Fruit fly (Drosophila melanogaster) whole organism, embryonic: ENCODE measurements around the gene Psa.

Source experiments
- Atf-2 ChIP-seq: fragments of 200-800 bp; sonication (Bioruptor generic); optimal IDR thresholded peaks from 2 replicates; lab custom pipeline; 2016; ENCODE audit warnings: missing biosample characterization, missing genetic modification characterization
- CG10147 ChIP-seq: fragments of 200-800 bp; sonication (Bioruptor generic); optimal IDR thresholded peaks from 2 replicates; lab custom pipeline; 2019; ENCODE audit warnings: missing biosample characterization, mild to moderate bottlenecking, missing genetic modification characterization, moderate library complexity
- CG10209 ChIP-seq: fragments of 200-800 bp; sonication (Bioruptor generic); optimal IDR thresholded peaks from 3 replicates; lab custom pipeline; 2017; ENCODE audit warnings: missing biosample characterization, mild to moderate bottlenecking, missing genetic modification characterization, missing genetic modification reagents
- CG10274 ChIP-seq: fragments of 200-800 bp; sonication (Bioruptor generic); optimal IDR thresholded peaks from 3 replicates; lab custom pipeline; 2017; ENCODE audit warnings: missing biosample characterization, mild to moderate bottlenecking, missing genetic modification characterization
- CG12219 ChIP-seq: fragments of 200-800 bp; sonication (Bioruptor generic); optimal IDR thresholded peaks from 3 replicates; lab custom pipeline; 2018; ENCODE audit warnings: missing biosample characterization, mild to moderate bottlenecking, missing genetic modification characterization
- CG12236 ChIP-seq: fragments of 200-800 bp; sonication (Bioruptor generic); optimal IDR thresholded peaks from 2 replicates; lab custom pipeline; 2016; ENCODE audit warnings: missing biosample characterization, missing genetic modification characterization
- CG12391 ChIP-seq: fragments of 200-800 bp; sonication (Bioruptor generic); optimal IDR thresholded peaks from 3 replicates; lab custom pipeline; 2018; ENCODE audit warnings: missing biosample characterization, mild to moderate bottlenecking, missing genetic modification characterization, moderate library complexity
- CG13775 ChIP-seq: fragments of 200-800 bp; sonication (Bioruptor generic); optimal IDR thresholded peaks from 3 replicates; lab custom pipeline; 2017; ENCODE audit warnings: missing biosample characterization, mild to moderate bottlenecking, missing genetic modification characterization
- CG14710 ChIP-seq: fragments of 200-800 bp; sonication (Bioruptor generic); optimal IDR thresholded peaks from 3 replicates; lab custom pipeline; 2019; ENCODE audit warnings: missing biosample characterization, mild to moderate bottlenecking, missing genetic modification characterization, moderate library complexity
- CG16863 ChIP-seq: fragments of 200-800 bp; sonication (Bioruptor generic); optimal IDR thresholded peaks from 3 replicates; lab custom pipeline; 2016; ENCODE audit warnings: missing biosample characterization, missing genetic modification characterization
- CG17361 ChIP-seq: fragments of 200-800 bp; sonication (Bioruptor generic); IDR thresholded peaks from 3 replicates; pipeline ENCODE4 v1.3.6; 2022; ENCODE audit warnings: missing biosample characterization, missing genetic modification characterization
- CG18619 ChIP-seq: fragments of 200-800 bp; sonication (Bioruptor generic); optimal IDR thresholded peaks from 3 replicates; lab custom pipeline; 2017; ENCODE audit warnings: missing biosample characterization, mild to moderate bottlenecking, missing genetic modification characterization
- CG31224 ChIP-seq: fragments of 200-800 bp; sonication (Bioruptor generic); IDR thresholded peaks from 2 replicates; pipeline ENCODE4 v1.3.6; 2022; ENCODE audit warnings: missing biosample characterization, missing genetic modification characterization
- CG31365 ChIP-seq: fragments of 200-800 bp; sonication (Bioruptor generic); optimal IDR thresholded peaks from 2 replicates; lab custom pipeline; 2018; ENCODE audit warnings: missing biosample characterization, mild to moderate bottlenecking, missing genetic modification characterization
- CG4282 ChIP-seq: fragments of 200-800 bp; sonication (Bioruptor generic); optimal IDR thresholded peaks from 2 replicates; lab custom pipeline; 2016; ENCODE audit warnings: missing biosample characterization, missing genetic modification characterization
- CG4360 ChIP-seq: fragments of 200-800 bp; sonication (Bioruptor generic); IDR thresholded peaks from 2 replicates; pipeline ENCODE4 v1.3.6; 2022; ENCODE audit warnings: missing biosample characterization, missing genetic modification characterization
- CG7839 ChIP-seq: fragments of 200-800 bp; sonication (Bioruptor generic); optimal IDR thresholded peaks from 3 replicates; lab custom pipeline; 2018; ENCODE audit warnings: missing biosample characterization, mild to moderate bottlenecking, missing genetic modification characterization, moderate library complexity
- CG8281 ChIP-seq: fragments of 200-800 bp; sonication (Bioruptor generic); optimal IDR thresholded peaks from 2 replicates; lab custom pipeline; 2018; ENCODE audit warnings: missing biosample characterization, mild to moderate bottlenecking, missing genetic modification characterization, moderate library complexity
- CG9215 ChIP-seq: fragments of 200-800 bp; sonication (Bioruptor generic); IDR thresholded peaks from 2 replicates; pipeline ENCODE4 v1.3.6; 2022; ENCODE audit warnings: missing biosample characterization, missing genetic modification characterization
- CG9797 ChIP-seq: fragments of 200-800 bp; sonication (Bioruptor generic); optimal IDR thresholded peaks from 3 replicates; lab custom pipeline; 2018; ENCODE audit warnings: missing biosample characterization, mild to moderate bottlenecking, missing genetic modification characterization
- Chrac-16 ChIP-seq: fragments of 200-800 bp; sonication (Bioruptor generic); optimal IDR thresholded peaks from 3 replicates; lab custom pipeline; 2016; ENCODE audit warnings: missing biosample characterization, missing genetic modification characterization
- Dip3 ChIP-seq: fragments of 200-800 bp; sonication (Bioruptor generic); optimal IDR thresholded peaks from 3 replicates; lab custom pipeline; 2016; ENCODE audit warnings: missing biosample characterization, missing genetic modification characterization
- E2f1 ChIP-seq: fragments of 200-800 bp; sonication (Bioruptor generic); IDR thresholded peaks from 2 replicates; pipeline ENCODE4 v1.3.6; 2022; ENCODE audit warnings: missing biosample characterization, missing genetic modification characterization
- Fer3 ChIP-seq: fragments of 200-800 bp; sonication (Bioruptor generic); optimal IDR thresholded peaks from 2 replicates; lab custom pipeline; 2018; ENCODE audit warnings: missing biosample characterization, mild to moderate bottlenecking, missing genetic modification characterization, moderate library complexity
- Gsc ChIP-seq: fragments of 200-800 bp; sonication (Bioruptor generic); IDR thresholded peaks from 2 replicates; pipeline ENCODE4 v1.3.6; 2022; ENCODE audit warnings: missing biosample characterization, missing genetic modification characterization
- Hand ChIP-seq: fragments of 200-800 bp; sonication (Bioruptor generic); optimal IDR thresholded peaks from 2 replicates; lab custom pipeline; 2017; ENCODE audit warnings: mild to moderate bottlenecking, missing biosample characterization, missing genetic modification reagents, missing genetic modification characterization
- Hey ChIP-seq: fragments of 200-800 bp; sonication (Bioruptor generic); optimal IDR thresholded peaks from 3 replicates; lab custom pipeline; 2018; ENCODE audit warnings: missing biosample characterization, mild to moderate bottlenecking, missing genetic modification characterization
- Hr3 ChIP-seq: fragments of 200-800 bp; sonication (Bioruptor generic); optimal IDR thresholded peaks from 3 replicates; lab custom pipeline; 2016; ENCODE audit warnings: missing biosample characterization, missing genetic modification characterization
- Jarid2 ChIP-seq: fragments of 200-800 bp; sonication (Bioruptor generic); optimal IDR thresholded peaks from 3 replicates; lab custom pipeline; 2017; ENCODE audit warnings: mild to moderate bottlenecking, missing biosample characterization, missing genetic modification reagents, missing genetic modification characterization
- Xbp1 ChIP-seq: fragments of 200-800 bp; sonication (Bioruptor generic); optimal IDR thresholded peaks from 3 replicates; lab custom pipeline; 2016; ENCODE audit warnings: missing biosample characterization, mild to moderate bottlenecking, missing genetic modification characterization
- ase ChIP-seq: fragments of 200-800 bp; sonication (Bioruptor generic); IDR thresholded peaks from 3 replicates; pipeline ENCODE4 v1.3.6; 2022; ENCODE audit warnings: missing biosample characterization, missing genetic modification characterization
- br ChIP-seq: fragments of >200 bp; optimal IDR thresholded peaks from 2 replicates; lab custom pipeline; 2017
- cato ChIP-seq: fragments of 200-800 bp; sonication (Bioruptor generic); optimal IDR thresholded peaks from 2 replicates; lab custom pipeline; 2016; ENCODE audit warnings: missing biosample characterization, missing genetic modification characterization, borderline replicate concordance
- ci ChIP-seq: fragments of 200-800 bp; sonication (Bioruptor generic); IDR thresholded peaks from 3 replicates; pipeline ENCODE4 v1.3.6; 2022; ENCODE audit warnings: missing biosample characterization, missing genetic modification characterization
- ems ChIP-seq: fragments of 200-800 bp; sonication (Bioruptor generic); optimal IDR thresholded peaks from 3 replicates; lab custom pipeline; 2016; ENCODE audit warnings: missing biosample characterization, missing genetic modification characterization
- esg ChIP-seq: fragments of 200-800 bp; sonication (Bioruptor generic); conservative IDR thresholded peaks from 2 replicates; pipeline ENCODE4 v1.3.6; 2022; ENCODE audit warnings: missing biosample characterization, missing genetic modification characterization
- grau ChIP-seq: fragments of 200-800 bp; optimal IDR thresholded peaks from 3 replicates; lab custom pipeline; 2019; ENCODE audit warnings: missing biosample characterization, mild to moderate bottlenecking, missing genetic modification characterization, moderate library complexity
- gsb ChIP-seq: fragments of 200-800 bp; sonication (Bioruptor generic); IDR thresholded peaks from 2 replicates; pipeline ENCODE4 v1.3.6; 2022; ENCODE audit warnings: missing biosample characterization, missing genetic modification characterization
- gsb-n ChIP-seq: fragments of 200-800 bp; sonication (Bioruptor generic); optimal IDR thresholded peaks from 3 replicates; lab custom pipeline; 2018; ENCODE audit warnings: missing biosample characterization, mild to moderate bottlenecking, missing genetic modification characterization
- ham ChIP-seq: fragments of 200-800 bp; sonication (Bioruptor generic); IDR thresholded peaks from 2 replicates; pipeline ENCODE4 v1.3.6; 2022; ENCODE audit warnings: missing biosample characterization, missing genetic modification characterization
- jigr1 ChIP-seq: fragments of 200-800 bp; sonication (Bioruptor generic); IDR thresholded peaks from 3 replicates; pipeline ENCODE4 v1.3.6; 2022; ENCODE audit warnings: missing biosample characterization, missing genetic modification characterization
- lov ChIP-seq, 2 experiments: fragments of 200-800 bp in 1 of 2; fragments of >200 bp in 1 of 2; sonication (Bioruptor generic) in 1 of 2; IDR thresholded peaks in 1 of 2; optimal IDR thresholded peaks in 1 of 2; 2 replicates in 1 of 2; 3 replicates in 1 of 2; pipeline versions ENCODE4 v1.3.6 to Lab custom; 2017 to 2022; ENCODE audit warnings: missing biosample characterization in 1 of 2, missing genetic modification characterization in 1 of 2
- luna ChIP-seq: fragments of 200-800 bp; sonication (Bioruptor generic); optimal IDR thresholded peaks from 2 replicates; lab custom pipeline; 2016; ENCODE audit warnings: missing biosample characterization, missing genetic modification characterization
- pum ChIP-seq: fragments of 200-800 bp; sonication (Bioruptor generic); optimal IDR thresholded peaks from 2 replicates; lab custom pipeline; 2016; ENCODE audit warnings: missing biosample characterization, missing genetic modification characterization
- rib ChIP-seq: fragments of 200-800 bp; sonication (Bioruptor generic); IDR thresholded peaks from 2 replicates; pipeline ENCODE4 v1.3.6; 2022; ENCODE audit warnings: missing biosample characterization, missing genetic modification characterization
- sens ChIP-seq: fragments of 200-800 bp; sonication (Bioruptor generic); peaks from one replicate; lab custom pipeline; 2016; ENCODE audit warnings: missing biosample characterization, missing genetic modification characterization
- slp2 ChIP-seq: fragments of 200-800 bp; sonication (Bioruptor generic); optimal IDR thresholded peaks from 2 replicates; lab custom pipeline; 2016; ENCODE audit warnings: missing biosample characterization, missing genetic modification characterization
- so ChIP-seq: fragments of 200-800 bp; sonication (Bioruptor generic); IDR thresholded peaks from 3 replicates; pipeline ENCODE4 v1.3.6; 2022; ENCODE audit warnings: missing biosample characterization, missing genetic modification characterization
- vfl ChIP-seq: fragments of 200-800 bp; sonication (Bioruptor generic); optimal IDR thresholded peaks from 2 replicates; lab custom pipeline; 2016; ENCODE audit warnings: missing biosample characterization, missing genetic modification characterization
- zen2 ChIP-seq: fragments of 200-800 bp; sonication (Bioruptor generic); IDR thresholded peaks from 3 replicates; pipeline ENCODE4 v1.3.6; 2022; ENCODE audit warnings: missing biosample characterization, missing genetic modification characterization; ENCODE audit not compliant: partially characterized antibody

Psa gene

DNA sequence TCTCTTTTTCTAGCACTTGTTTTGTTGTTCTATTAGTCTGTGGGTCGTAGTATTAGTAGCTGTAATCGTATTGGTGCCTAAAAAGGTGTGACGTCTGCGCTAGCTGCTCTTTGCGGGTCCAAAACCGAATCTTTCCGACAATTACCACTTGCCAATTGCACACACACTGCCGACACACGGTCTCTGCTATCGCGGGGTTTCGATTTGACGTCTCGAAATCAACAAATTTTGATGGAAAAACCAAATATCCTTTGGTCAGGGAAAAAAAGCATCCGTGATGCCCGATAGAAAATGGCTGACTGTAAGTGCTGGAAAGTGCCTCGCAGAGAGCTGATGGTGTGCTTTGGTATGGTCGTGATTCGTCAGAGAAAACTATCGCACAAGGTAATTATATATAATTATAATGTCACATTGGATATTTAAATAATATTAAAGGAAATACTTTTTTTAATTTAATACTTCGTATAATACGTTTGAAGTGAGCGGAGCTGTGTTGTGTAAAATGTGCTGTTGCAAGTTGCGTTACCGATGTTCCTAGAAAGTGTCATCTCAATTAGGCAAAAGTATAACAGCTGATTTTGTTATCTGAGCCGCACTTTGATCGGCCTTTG is 55.6 kb downstream of the Psa start, which contains the start of the genes Pex10 and CG12099 (continued):
- TF ChIP-seq CG12391 (tag; lab: Kevin White, UChicago) = peak; percentile 94
- TF ChIP-seq rib (GFP tag; lab: Robert Waterston, UW) = peak; percentile 85
- peak; percentile 68 for TF ChIP-seq Gsc (GFP tag; lab: Robert Waterston, UW)
- TF ChIP-seq grau = peak; percentile 88
- TF ChIP-seq gsb-n (tag; lab: Kevin White, UChicago) = no peak
- TF ChIP-seq vfl (GFP tag; lab: Kevin White, UChicago) = peak; percentile 76
- peak; percentile 93 for TF ChIP-seq CG17361 (GFP tag; lab: Robert Waterston, UW)
- TF ChIP-seq Xbp1 (GFP tag; lab: Kevin White, UChicago) = peak; percentile 94
- peak; percentile 91 for TF ChIP-seq esg (GFP tag; lab: Robert Waterston, UW)
- TF ChIP-seq slp2 (GFP tag; lab: Kevin White, UChicago) = peak; percentile 0
- TF ChIP-seq Dip3 (GFP tag; lab: Kevin White, UChicago) = peak; percentile 73
- no peak for TF ChIP-seq CG31365 (tag; lab: Kevin White, UChicago)
- no peak for TF ChIP-seq br
- peak; percentile 80 for TF ChIP-seq jigr1 (GFP tag; lab: Robert Waterston, UW)
- peak; percentile 83 for TF ChIP-seq CG10147 (GFP tag; lab: Kevin White, UChicago)
- peak; percentile 83 for TF ChIP-seq CG18619 (GFP tag; lab: Kevin White, UChicago)
- peak; percentile 94 for TF ChIP-seq CG13775 (GFP tag; lab: Kevin White, UChicago)
- TF ChIP-seq zen2 (GFP tag; lab: Robert Waterston, UW) = peak; percentile 67; the same call in 1 of the 3 replicates
- TF ChIP-seq E2f1 = peak; percentile 84
- peak; percentile 72 for TF ChIP-seq gsb (GFP tag; lab: Robert Waterston, UW)
- peak; percentile 86 for TF ChIP-seq Fer3 (tag; lab: Kevin White, UChicago)
- TF ChIP-seq CG7839 (tag; lab: Kevin White, UChicago) = peak; percentile 85
- TF ChIP-seq CG9797 = peak; percentile 58
- no peak for TF ChIP-seq Atf-2
- TF ChIP-seq CG4282 (GFP tag; lab: Kevin White, UChicago) = no peak
- TF ChIP-seq CG31224 (GFP tag; lab: Robert Waterston, UW) = peak; percentile 80; the same call in 1 of the 2 replicates
- TF ChIP-seq pum (GFP tag; lab: Kevin White, UChicago) = peak; percentile 67
- no peak for TF ChIP-seq CG4360 (GFP tag; lab: Robert Waterston, UW)
- TF ChIP-seq cato (GFP tag; lab: Kevin White, UChicago) = peak; percentile 84
- peak; percentile 76 for TF ChIP-seq ems (GFP tag; lab: Kevin White, UChicago)
- TF ChIP-seq sens (GFP tag; lab: Kevin White, UChicago) = peak; percentile 98
- TF ChIP-seq ci (GFP tag; lab: Robert Waterston, UW) = peak; percentile 85
- peak; percentile 85 for TF ChIP-seq ase
- TF ChIP-seq CG10209 = peak; percentile 87
- no peak for TF ChIP-seq CG12236
- TF ChIP-seq CG12219 (GFP tag; lab: Kevin White, UChicago) = peak; percentile 58
- no peak for TF ChIP-seq lov (optimal IDR thresholded peaks at IDR 0.05; lab: Kevin White, UChicago)
- TF ChIP-seq lov (GFP tag; IDR thresholded peaks at IDR 0.05; lab: Robert Waterston, UW) = peak; percentile 87
- peak; percentile 63 for TF ChIP-seq CG10274 (GFP tag; lab: Kevin White, UChicago)
- peak; percentile 77; the same call in 1 of the 2 replicates for TF ChIP-seq ham (GFP tag; lab: Robert Waterston, UW)
- peak; percentile 86 for TF ChIP-seq so (GFP tag; lab: Robert Waterston, UW)
- TF ChIP-seq CG16863 (GFP tag; lab: Kevin White, UChicago) = peak; percentile 61
- peak; percentile 92 for TF ChIP-seq Hr3 (GFP tag; lab: Kevin White, UChicago)
- peak; percentile 61 for TF ChIP-seq Jarid2 (GFP tag; lab: Kevin White, UChicago)
- peak; percentile 94 for TF ChIP-seq CG14710
- peak; percentile 50 for TF ChIP-seq Hand
- TF ChIP-seq CG8281 (tag; lab: Kevin White, UChicago) = no peak
- no peak for TF ChIP-seq luna
- peak; percentile 94 for TF ChIP-seq CG9215
- no peak for TF ChIP-seq Hey (tag; lab: Kevin White, UChicago)
- peak; percentile 91 for TF ChIP-seq Chrac-16 (GFP tag; lab: Kevin White, UChicago)
